Worm (Caenorhabditis elegans) whole organism, L2 larva: ENCODE measurements around the gene C08F8.6.
A peak's percentile ranks its signal among the peaks of the same experiment; 100 is the strongest.

Source experiments
- C34F6.9 ChIP-seq: fragments of 150-350 bp; optimal IDR thresholded peaks from 2 replicates; lab custom pipeline; 2014; ENCODE audit warnings: missing biosample characterization, missing genetic modification characterization
- F13H6.1 ChIP-seq: sonication (generic microtip); optimal IDR thresholded peaks from 2 replicates; lab custom pipeline; 2016; ENCODE audit warnings: missing genetic modification characterization, missing compliant biosample characterization
- R02D3.7 ChIP-seq: fragments of 150-350 bp; optimal IDR thresholded peaks from 2 replicates; lab custom pipeline; 2014; ENCODE audit warnings: missing biosample characterization, missing genetic modification characterization
- ZK546.5 ChIP-seq: sonication (generic microtip); optimal IDR thresholded peaks from 2 replicates; lab custom pipeline; 2017; ENCODE audit warnings: missing biosample characterization, missing genetic modification characterization
- aly-2 ChIP-seq: fragments of 150-350 bp; optimal IDR thresholded peaks from 2 replicates; lab custom pipeline; 2014; ENCODE audit warnings: missing biosample characterization, missing genetic modification characterization
- ama-1 ChIP-seq: fragments of 150-350 bp; optimal IDR thresholded peaks from 2 replicates; lab custom pipeline; 2018; ENCODE audit warnings: inconsistent platforms
- blmp-1 ChIP-seq: sonication (generic microtip); optimal IDR thresholded peaks from 2 replicates; lab custom pipeline; 2017; ENCODE audit warnings: missing genetic modification characterization, mild to moderate bottlenecking, missing compliant biosample characterization, antibody characterized with exemption, moderate library complexity; ENCODE audit not compliant: insufficient read depth
- ceh-16 ChIP-seq: fragments of 150-350 bp; optimal IDR thresholded peaks from 2 replicates; lab custom pipeline; 2014; ENCODE audit warnings: missing biosample characterization, missing genetic modification characterization
- ceh-82 ChIP-seq: fragments of 150-350 bp; optimal IDR thresholded peaks from 2 replicates; lab custom pipeline; 2014; ENCODE audit warnings: missing biosample characterization, missing genetic modification characterization
- crh-2 ChIP-seq: sonication (generic microtip); optimal IDR thresholded peaks from 2 replicates; lab custom pipeline; 2017; ENCODE audit warnings: missing biosample characterization, missing genetic modification characterization
- dmd-4 ChIP-seq: sonication (generic microtip); optimal IDR thresholded peaks from 2 replicates; lab custom pipeline; 2017; ENCODE audit warnings: missing biosample characterization, missing genetic modification characterization
- egl-27 ChIP-seq: sonication (generic microtip); optimal IDR thresholded peaks from 3 replicates; lab custom pipeline; 2017; ENCODE audit warnings: missing biosample characterization, missing genetic modification reagents, missing genetic modification characterization
- elt-1 ChIP-seq: fragments of 150-350 bp; optimal IDR thresholded peaks from 2 replicates; lab custom pipeline; 2014; ENCODE audit warnings: missing biosample characterization, missing genetic modification characterization
- elt-3 ChIP-seq: sonication (generic microtip); optimal IDR thresholded peaks from 2 replicates; lab custom pipeline; 2017; ENCODE audit warnings: missing biosample characterization, missing genetic modification characterization
- fos-1 ChIP-seq: fragments of 150-350 bp; optimal IDR thresholded peaks from 2 replicates; lab custom pipeline; 2014; ENCODE audit warnings: missing biosample characterization, missing genetic modification characterization
- gmeb-1 ChIP-seq: fragments of 150-350 bp; optimal IDR thresholded peaks from 2 replicates; lab custom pipeline; 2014; ENCODE audit warnings: missing biosample characterization, missing genetic modification characterization
- lin-11 ChIP-seq: fragments of 150-350 bp; sonication (generic microtip); optimal IDR thresholded peaks from 2 replicates; lab custom pipeline; 2014; ENCODE audit warnings: missing biosample characterization, missing genetic modification characterization, inconsistent platforms, mixed read lengths
- lin-13 ChIP-seq: fragments of 150-350 bp; optimal IDR thresholded peaks from 2 replicates; lab custom pipeline; 2014; ENCODE audit warnings: missing biosample characterization, missing genetic modification reagents, missing genetic modification characterization
- lin-39 ChIP-seq: fragments of 150-350 bp; optimal IDR thresholded peaks from 2 replicates; lab custom pipeline; 2014; ENCODE audit warnings: missing biosample characterization, missing genetic modification reagents, missing genetic modification characterization
- lsy-2 ChIP-seq, 2 experiments: fragments of 150-350 bp in 1 of 2; sonication (generic microtip) in 1 of 2; optimal IDR thresholded peaks; 2 replicates each; lab custom pipeline; 2014 to 2017; ENCODE audit warnings: missing biosample characterization in 2 of 2, missing genetic modification characterization in 2 of 2
- mbf-1 ChIP-seq: sonication (generic microtip); optimal IDR thresholded peaks from 2 replicates; lab custom pipeline; 2017; ENCODE audit warnings: missing biosample characterization, missing genetic modification characterization
- nhr-11 ChIP-seq: fragments of 150-350 bp; optimal IDR thresholded peaks from 2 replicates; lab custom pipeline; 2014; ENCODE audit warnings: missing biosample characterization, missing genetic modification characterization
- nhr-12 ChIP-seq: fragments of 150-350 bp; optimal IDR thresholded peaks from 2 replicates; lab custom pipeline; 2014; ENCODE audit warnings: missing biosample characterization, missing genetic modification characterization
- nhr-21 ChIP-seq: fragments of 150-350 bp; optimal IDR thresholded peaks from 2 replicates; lab custom pipeline; 2014; ENCODE audit warnings: missing biosample characterization, missing genetic modification characterization
- nhr-25 ChIP-seq: fragments of 150-350 bp; sonication (generic microtip); optimal IDR thresholded peaks from 3 replicates; lab custom pipeline; 2014; ENCODE audit warnings: missing biosample characterization, missing genetic modification characterization
- nhr-6 ChIP-seq: fragments of 150-350 bp; optimal IDR thresholded peaks from 2 replicates; lab custom pipeline; 2014; ENCODE audit warnings: missing biosample characterization, missing genetic modification characterization
- nhr-77 ChIP-seq: fragments of 150-350 bp; optimal IDR thresholded peaks from 2 replicates; lab custom pipeline; 2014; ENCODE audit warnings: missing biosample characterization, missing genetic modification characterization
- skn-1 ChIP-seq: sonication (generic microtip); optimal IDR thresholded peaks from 2 replicates; lab custom pipeline; 2017; ENCODE audit warnings: missing biosample characterization, missing genetic modification characterization
- sma-3 ChIP-seq: sonication (generic microtip); optimal IDR thresholded peaks from 2 replicates; lab custom pipeline; 2016; ENCODE audit warnings: missing genetic modification reagents, missing genetic modification characterization, missing compliant biosample characterization
- snpc-4 ChIP-seq: fragments of 150-350 bp; optimal IDR thresholded peaks from 2 replicates; lab custom pipeline; 2014; ENCODE audit warnings: missing biosample characterization, missing genetic modification characterization
- unc-39 ChIP-seq: fragments of 150-350 bp; optimal IDR thresholded peaks from 2 replicates; lab custom pipeline; 2014; ENCODE audit warnings: missing biosample characterization, missing genetic modification characterization
- unc-55 ChIP-seq: fragments of 150-350 bp; sonication (generic microtip); optimal IDR thresholded peaks from 3 replicates; lab custom pipeline; 2014; ENCODE audit warnings: missing biosample characterization, missing genetic modification reagents, missing genetic modification characterization
- unc-62 ChIP-seq: fragments of 150-350 bp; optimal IDR thresholded peaks from 2 replicates; lab custom pipeline; 2014; ENCODE audit warnings: missing biosample characterization, missing genetic modification reagents, missing genetic modification characterization
- zag-1 ChIP-seq: fragments of 150-350 bp; optimal IDR thresholded peaks from 2 replicates; lab custom pipeline; 2014; ENCODE audit warnings: missing biosample characterization, missing genetic modification characterization
- ztf-11 ChIP-seq: sonication (generic microtip); optimal IDR thresholded peaks from 2 replicates; lab custom pipeline; 2017; ENCODE audit warnings: missing biosample characterization, missing genetic modification characterization
- ztf-4 ChIP-seq: fragments of 150-350 bp; optimal IDR thresholded peaks from 2 replicates; lab custom pipeline; 2014; ENCODE audit warnings: missing biosample characterization, missing genetic modification characterization

C08F8.6 gene

DNA sequence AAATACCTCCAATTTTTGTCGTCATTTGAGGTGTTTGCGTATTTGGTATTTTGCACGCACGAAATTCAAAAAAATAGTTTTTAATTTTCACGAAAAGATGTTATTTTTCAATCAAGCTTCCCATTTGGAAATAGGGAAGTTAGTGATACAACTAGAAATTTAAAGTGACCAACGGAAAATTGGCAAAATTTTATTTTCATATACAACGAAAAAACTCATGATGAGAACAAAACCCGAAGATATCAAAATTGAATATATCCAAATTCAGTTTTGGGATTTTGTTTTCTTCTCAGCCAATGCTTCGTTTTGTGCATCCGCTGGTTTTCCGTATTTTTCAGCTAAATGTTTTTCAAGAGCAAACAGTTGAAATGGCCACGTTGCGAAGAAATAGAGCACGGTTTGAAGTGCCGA lies 18.8 kb downstream of the C08F8.6 start:
- TF ChIP-seq lin-39: no peak
- no peak for TF ChIP-seq blmp-1 (tag; lab: Kevin White, UChicago)
- TF ChIP-seq nhr-11 (tag; lab: Kevin White, UChicago): no peak
- TF ChIP-seq elt-1: no peak
- no peak for TF ChIP-seq R02D3.7 (tag; lab: Kevin White, UChicago)
- no peak for TF ChIP-seq ztf-4 (tag; lab: Kevin White, UChicago)
- no peak for TF ChIP-seq C34F6.9
- TF ChIP-seq nhr-77: no peak
- TF ChIP-seq snpc-4 (tag; lab: Kevin White, UChicago): no peak
- no peak for TF ChIP-seq egl-27 (tag; lab: Kevin White, UChicago)
- no peak for TF ChIP-seq dmd-4 (tag; lab: Kevin White, UChicago)
- TF ChIP-seq gmeb-1 (tag; lab: Kevin White, UChicago): no peak
- no peak for TF ChIP-seq elt-3 (tag; lab: Kevin White, UChicago)
- TF ChIP-seq sma-3 (GFP tag; lab: Kevin White, UChicago): no peak
- TF ChIP-seq unc-62 (GFP tag; lab: Kevin White, UChicago): no peak
- TF ChIP-seq F13H6.1 (tag; lab: Kevin White, UChicago): no peak
- TF ChIP-seq unc-55 (GFP tag; lab: Kevin White, UChicago): no peak

ce11 chrIV:11143228-11143444 lies 21.6 kb downstream of the C08F8.6 start, which contains the start of gene F01G4.4:
Gene F01G4.4 (plus strand): TSS chrIV:11143345.
- TF ChIP-seq unc-55 (GFP tag; lab: Kevin White, UChicago): no peak
- TF ChIP-seq nhr-6 (tag; lab: Kevin White, UChicago): no peak
- no peak for TF ChIP-seq dmd-4 (tag; lab: Kevin White, UChicago)
- TF ChIP-seq ZK546.5: no peak
- no peak for TF ChIP-seq ceh-82 (tag; lab: Kevin White, UChicago)
- TF ChIP-seq elt-3 (tag; lab: Kevin White, UChicago): no peak
- no peak for TF ChIP-seq crh-2 (tag; lab: Kevin White, UChicago)
- TF ChIP-seq ztf-11 (tag; lab: Kevin White, UChicago): no peak
- TF ChIP-seq elt-1: no peak
- TF ChIP-seq nhr-21: no peak
- TF ChIP-seq zag-1 (tag; lab: Kevin White, UChicago): no peak
- no peak for TF ChIP-seq skn-1 (tag; lab: Kevin White, UChicago)
- no peak for TF ChIP-seq ceh-16 (tag; lab: Kevin White, UChicago)
- no peak for TF ChIP-seq gmeb-1 (tag; lab: Kevin White, UChicago)
- no peak for TF ChIP-seq fos-1 (tag; lab: Kevin White, UChicago)
- TF ChIP-seq C34F6.9: no peak
- TF ChIP-seq R02D3.7 (tag; lab: Kevin White, UChicago): no peak
- TF ChIP-seq snpc-4 (tag; lab: Kevin White, UChicago): no peak

DNA sequence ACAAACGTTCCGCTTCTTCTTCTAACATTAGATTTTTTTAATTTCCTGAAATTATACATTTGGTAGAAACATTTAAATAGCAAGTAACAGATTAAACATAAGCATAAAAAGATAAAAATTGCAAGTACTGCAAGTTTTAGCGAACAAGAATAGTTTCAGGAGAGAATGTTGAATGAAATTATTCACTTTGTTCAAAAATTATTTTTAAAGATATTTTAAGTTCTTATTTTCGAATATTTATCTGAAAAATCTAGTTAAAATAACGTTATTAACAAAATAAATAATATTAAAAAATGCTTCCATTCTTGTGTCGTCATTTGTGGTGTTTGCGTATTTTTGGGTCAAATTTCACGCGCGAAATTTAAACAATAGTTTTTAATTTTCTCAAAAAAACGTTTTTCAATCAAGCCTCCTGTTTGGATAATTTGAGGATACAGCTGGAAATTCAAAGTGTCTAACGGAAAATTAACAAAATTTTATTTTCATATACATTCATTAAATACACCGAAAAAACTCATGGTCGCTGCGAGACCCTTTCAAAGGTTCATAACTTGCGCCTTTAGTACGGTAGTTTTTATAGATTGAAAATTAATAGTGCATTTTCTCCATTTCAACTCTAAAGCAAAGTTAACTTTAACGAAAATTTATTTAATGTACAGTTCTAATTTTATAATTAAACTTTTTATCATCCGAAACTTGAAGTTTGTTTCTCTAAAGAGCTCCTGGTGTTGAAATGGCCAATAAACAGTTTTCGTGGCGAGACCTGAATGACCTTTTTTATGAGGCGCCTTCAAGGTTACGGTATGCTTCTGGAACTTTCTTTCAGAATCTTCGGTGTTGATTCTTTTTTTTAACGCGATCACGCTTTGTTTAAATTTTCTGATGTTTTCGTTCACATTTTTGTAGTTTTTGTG lies 22.2 kb downstream of the C08F8.6 start, which contains the start of gene skih-2:
skih-2 (minus strand) TSS at position 51 of the 914 bp plus-strand sequence.
- TF ChIP-seq C34F6.9 (peak; percentile 79), nhr-12 (tag; lab: Kevin White, UChicago) (no peak), nhr-25 (tag; lab: Kevin White, UChicago) (peak; percentile 5), lin-13 (GFP tag; lab: Kevin White, UChicago) (peak; percentile 29), ZK546.5 (no peak), lin-39 (no peak), unc-62 (GFP tag; lab: Kevin White, UChicago) (no peak), gmeb-1 (tag; lab: Kevin White, UChicago) (peak; percentile 92), lsy-2 (tag; optimal IDR thresholded peaks at IDR 0.05; lab: Kevin White, UChicago) (peak; percentile 14 to 80), unc-55 (GFP tag; lab: Kevin White, UChicago) (peak; percentile 78), crh-2 (tag; lab: Kevin White, UChicago) (peak; percentile 6), ztf-11 (tag; lab: Kevin White, UChicago) (no peak)

DNA sequence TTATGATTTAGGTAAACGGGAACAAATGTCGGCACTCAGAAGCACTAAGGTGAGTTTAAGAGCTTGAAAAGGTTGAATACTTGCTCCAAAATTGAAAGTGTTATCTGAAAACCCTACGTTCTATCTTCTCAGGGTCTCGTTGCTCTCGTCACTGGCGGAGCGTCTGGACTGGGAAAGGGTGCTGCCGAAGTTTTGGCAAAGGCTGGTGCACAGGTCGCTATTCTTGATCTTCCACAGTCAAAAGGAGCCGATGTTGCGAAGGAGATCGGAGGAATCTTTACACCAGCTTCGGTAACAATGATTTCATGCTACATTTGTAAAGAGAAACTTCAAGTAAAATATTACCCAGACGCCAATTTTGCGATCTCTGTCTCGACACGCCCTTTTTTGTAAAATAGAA lies 33.5 kb downstream of the C08F8.6 start, which contains the start of gene ard-1:
ard-1 (plus strand) TSS at position 12 of the 400 bp plus-strand sequence.
- TF ChIP-seq nhr-11 (tag; lab: Kevin White, UChicago) (no peak), elt-3 (tag; lab: Kevin White, UChicago) (no peak), aly-2 (tag; lab: Kevin White, UChicago) (no peak), dmd-4 (tag; lab: Kevin White, UChicago) (no peak), mbf-1 (no peak), sma-3 (GFP tag; lab: Kevin White, UChicago) (no peak), skn-1 (tag; lab: Kevin White, UChicago) (no peak), nhr-25 (tag; lab: Kevin White, UChicago) (no peak), unc-39 (no peak), elt-1 (no peak), ama-1 (no peak), lin-11 (tag; lab: Kevin White, UChicago) (no peak), ZK546.5 (no peak)
